Worm (Caenorhabditis elegans): Measurements from ENCODE around the gene C14A4.9.

Gene C14A4.9

ce11 chrII:10563368-10563767 lies 35.8 kb upstream of the C14A4.9 start, which contains the start of gene cdc-48.1 (continued):
- peak; percentile 51 for TF ChIP-seq che-1 (tag; optimal IDR thresholded peaks at IDR 0.05)
- peak; percentile 68 for TF ChIP-seq ttx-3 (tag; optimal IDR thresholded peaks at IDR 0.05)
- TF ChIP-seq ahr-1 (tag; optimal IDR thresholded peaks at IDR 0.05), result peak; percentile 61
- TF ChIP-seq fkh-6 (tag; optimal IDR thresholded peaks at IDR 0.05), result peak; percentile 24
- peak; percentile 100 for TF ChIP-seq ceh-18 (tag; optimal IDR thresholded peaks at IDR 0.05)
- TF ChIP-seq F13H6.1 (tag; optimal IDR thresholded peaks at IDR 0.05), result peak; percentile 85
- TF ChIP-seq lim-6 (tag; optimal IDR thresholded peaks at IDR 0.05), result peak; percentile 89
- TF ChIP-seq pag-3 (tag; optimal IDR thresholded peaks at IDR 0.05; ENCODE audit: borderline replicate concordance), result peak; percentile 93
- peak; percentile 99 for TF ChIP-seq nfya-1 (tag; optimal IDR thresholded peaks at IDR 0.05)
- TF ChIP-seq npax-4 (tag; optimal IDR thresholded peaks at IDR 0.05), result peak; percentile 20
- no peak for TF ChIP-seq ceh-9 (tag; optimal IDR thresholded peaks at IDR 0.05)
- TF ChIP-seq unc-42 (tag; optimal IDR thresholded peaks at IDR 0.05), result peak; percentile 100
- TF ChIP-seq mec-3 (tag; optimal IDR thresholded peaks at IDR 0.05; ENCODE audit: borderline replicate concordance), result no peak
- peak; percentile 82 for TF ChIP-seq pha-2 (tag; optimal IDR thresholded peaks at IDR 0.05)
- peak; percentile 99 for TF ChIP-seq tbx-2 (tag; optimal IDR thresholded peaks at IDR 0.05)
- TF ChIP-seq T23F11.4 (GFP tag; optimal IDR thresholded peaks at IDR 0.05), result peak; percentile 85
- peak; percentile 84 for TF ChIP-seq C08G9.2 (tag; optimal IDR thresholded peaks at IDR 0.05)
- TF ChIP-seq ref-2 (tag; optimal IDR thresholded peaks at IDR 0.05), result peak; percentile 99
- TF ChIP-seq fax-1 (tag; optimal IDR thresholded peaks at IDR 0.05), result peak; percentile 72
- peak; percentile 30 for TF ChIP-seq zip-5 (tag; optimal IDR thresholded peaks at IDR 0.05)
- peak; percentile 81 for TF ChIP-seq ceh-48 (tag; optimal IDR thresholded peaks at IDR 0.05)

ce11 chrII:10564578-10564977 lies 34.6 kb upstream of the C14A4.9 start, which contains the start of the genes C06A1.6 and C06A1.7:
Gene C06A1.6, minus strand, starts transcription at chrII:10564678.
Gene C06A1.7, plus strand, starts transcription at chrII:10564891.
- TF ChIP-seq ceh-30 (tag; optimal IDR thresholded peaks at IDR 0.05), result no peak
- no peak for TF ChIP-seq elt-4 (tag; optimal IDR thresholded peaks at IDR 0.05)
- TF ChIP-seq nhr-11 (tag; optimal IDR thresholded peaks at IDR 0.05), result no peak
- TF ChIP-seq ceh-14 (tag; optimal IDR thresholded peaks at IDR 0.05), result no peak
- no peak for TF ChIP-seq C08G9.2 (tag; optimal IDR thresholded peaks at IDR 0.05)
- no peak for TF ChIP-seq Y22D7AL.16 (tag; optimal IDR thresholded peaks at IDR 0.05)
- TF ChIP-seq fkh-6 (tag; optimal IDR thresholded peaks at IDR 0.05), result no peak
- no peak for TF ChIP-seq sox-2 (GFP tag; IDR thresholded peaks at IDR 0.05)
- no peak for TF ChIP-seq hlh-30 (tag; optimal IDR thresholded peaks at IDR 0.05; ENCODE audit: insufficient read depth)
- no peak for TF ChIP-seq fkh-10 (GFP tag; optimal IDR thresholded peaks at IDR 0.05)
- TF ChIP-seq pha-4 (tag; optimal IDR thresholded peaks at IDR 0.05), result no peak
- TF ChIP-seq lin-11 (tag; optimal IDR thresholded peaks at IDR 0.05), result no peak
- no peak for TF ChIP-seq elt-2 (tag; optimal IDR thresholded peaks at IDR 0.05)
- TF ChIP-seq ceh-31 (tag; optimal IDR thresholded peaks at IDR 0.05), result no peak
- TF ChIP-seq pros-1 (tag; optimal IDR thresholded peaks at IDR 0.05), result no peak
- no peak for TF ChIP-seq unc-42 (tag; optimal IDR thresholded peaks at IDR 0.05)
- TF ChIP-seq tbx-7 (tag; optimal IDR thresholded peaks at IDR 0.05), result no peak

- TF ChIP-seq hlh-6 (tag; optimal IDR thresholded peaks at IDR 0.05) (no peak), ref-2 (tag; optimal IDR thresholded peaks at IDR 0.05) (no peak), pax-1 (tag; optimal IDR thresholded peaks at IDR 0.05) (no peak), ama-1 (optimal IDR thresholded peaks at IDR 0.05) (no peak), C38D4.7 (GFP tag; optimal IDR thresholded peaks at IDR 0.05) (no peak), lim-6 (tag; optimal IDR thresholded peaks at IDR 0.05) (no peak), unc-86 (tag; optimal IDR thresholded peaks at IDR 0.05) (no peak), elt-4 (tag; optimal IDR thresholded peaks at IDR 0.05) (no peak), elt-2 (tag; optimal IDR thresholded peaks at IDR 0.05) (no peak)
These were observed 32.7 kb upstream of the C14A4.9 start for ce11 chrII:10566458-10566857.

Measured in whole organism, late embryonic.